Fruit fly (Drosophila melanogaster) whole organism, prepupa: Measurements from ENCODE around the gene br.

Source experiments
- CG10669 ChIP-seq: fragments of 200-800 bp; sonication (Bioruptor generic); optimal IDR thresholded peaks from 3 replicates; lab custom pipeline; 2018; ENCODE audit warnings: missing biosample characterization, mild to moderate bottlenecking, missing genetic modification characterization, moderate library complexity
- CG1621 ChIP-seq: fragments of 200-800 bp; sonication (Bioruptor generic); optimal IDR thresholded peaks from 3 replicates; lab custom pipeline; 2018; ENCODE audit warnings: missing biosample characterization, mild to moderate bottlenecking, missing genetic modification characterization
- CG4318 ChIP-seq: fragments of 200-800 bp; sonication (Bioruptor generic); optimal IDR thresholded peaks from 3 replicates; lab custom pipeline; 2017; ENCODE audit warnings: missing biosample characterization, mild to moderate bottlenecking, missing genetic modification characterization
- Hr38 ChIP-seq: sonication (Bioruptor generic); optimal IDR thresholded peaks from 2 replicates; lab custom pipeline; 2016; ENCODE audit warnings: missing biosample characterization, missing genetic modification characterization
- OdsH ChIP-seq: fragments of 200-800 bp; sonication (Bioruptor generic); optimal IDR thresholded peaks from 3 replicates; lab custom pipeline; 2016; ENCODE audit warnings: missing biosample characterization, missing genetic modification characterization
- Sox14 ChIP-seq: fragments of 200-800 bp; sonication (Bioruptor generic); optimal IDR thresholded peaks from 3 replicates; lab custom pipeline; 2016; ENCODE audit warnings: missing biosample characterization, missing genetic modification characterization
- Sox15 ChIP-seq: fragments of 200-800 bp; sonication (Bioruptor generic); optimal IDR thresholded peaks from 3 replicates; lab custom pipeline; 2016; ENCODE audit warnings: missing biosample characterization, missing genetic modification characterization
- dac ChIP-seq: fragments of 200-800 bp; sonication (Bioruptor generic); optimal IDR thresholded peaks from 2 replicates; lab custom pipeline; 2017; ENCODE audit warnings: missing biosample characterization, mild to moderate bottlenecking, missing genetic modification characterization
- esn ChIP-seq: fragments of 200-800 bp; sonication (Bioruptor generic); optimal IDR thresholded peaks from 2 replicates; lab custom pipeline; 2016; ENCODE audit warnings: missing biosample characterization, mild to moderate bottlenecking, missing genetic modification characterization, moderate library complexity
- fd59A ChIP-seq: fragments of 200-800 bp; sonication (Bioruptor generic); optimal IDR thresholded peaks from 2 replicates; lab custom pipeline; 2017; ENCODE audit warnings: missing biosample characterization, mild to moderate bottlenecking, missing genetic modification characterization, missing genetic modification reagents
- pdm3 ChIP-seq: fragments of 200-800 bp; sonication (Bioruptor generic); optimal IDR thresholded peaks from 3 replicates; lab custom pipeline; 2016; ENCODE audit warnings: missing biosample characterization, missing genetic modification characterization
- spab ChIP-seq: fragments of 200-800 bp; sonication (Bioruptor generic); optimal IDR thresholded peaks from 2 replicates; lab custom pipeline; 2017; ENCODE audit warnings: missing biosample characterization, mild to moderate bottlenecking, missing genetic modification characterization, missing genetic modification reagents
- topi ChIP-seq: fragments of 200-800 bp; sonication (Bioruptor generic); optimal IDR thresholded peaks from 3 replicates; lab custom pipeline; 2016; ENCODE audit warnings: missing biosample characterization, missing genetic modification characterization

DNA sequence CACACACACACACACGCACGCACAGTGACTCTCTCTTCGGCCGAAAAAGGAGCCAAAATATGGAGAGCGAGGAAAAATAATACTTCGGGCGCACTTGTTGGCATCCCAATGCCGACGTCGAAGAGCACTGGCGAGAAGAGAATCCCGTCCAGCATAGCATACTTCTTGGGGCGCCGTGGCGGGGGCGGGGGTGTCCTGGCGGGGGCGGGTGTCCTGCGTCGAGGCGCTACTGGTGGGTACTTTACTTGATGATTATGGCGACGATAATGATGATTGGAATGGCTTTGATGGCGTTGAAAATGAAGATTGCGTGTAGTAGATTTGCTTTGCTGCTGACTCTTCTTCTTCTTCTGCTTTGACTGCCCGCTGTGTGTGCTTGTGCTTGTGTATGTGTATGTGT, 31.1 kb downstream of the br start:
- no peak for TF ChIP-seq topi
- no peak for TF ChIP-seq Sox15
- TF ChIP-seq Hr38 (GFP tag; lab: Kevin White, UChicago), result no peak
- no peak for TF ChIP-seq spab (GFP tag; lab: Kevin White, UChicago)
- no peak for TF ChIP-seq CG10669 (GFP tag; lab: Kevin White, UChicago)
- no peak for TF ChIP-seq pdm3 (GFP tag; lab: Kevin White, UChicago)
- no peak for TF ChIP-seq Sox14 (GFP tag; lab: Kevin White, UChicago)
- TF ChIP-seq dac (GFP tag; lab: Kevin White, UChicago), result no peak
- no peak for TF ChIP-seq esn (GFP tag; lab: Kevin White, UChicago)
- TF ChIP-seq fd59A, result no peak
- TF ChIP-seq OdsH (GFP tag; lab: Kevin White, UChicago), result no peak
- no peak for TF ChIP-seq CG1621 (tag; lab: Kevin White, UChicago)
- no peak for TF ChIP-seq CG4318 (GFP tag; lab: Kevin White, UChicago)
